Fruit fly (Drosophila melanogaster) whole organism, embryonic: ENCODE results near the gene CG13898.

ENCODE experiments used
- Aef1 ChIP-seq: fragments of 200-800 bp; sonication (Bioruptor generic); IDR thresholded peaks from 3 replicates; pipeline ENCODE4 v1.3.6; 2022; ENCODE audit warnings: missing biosample characterization, missing genetic modification characterization
- CG10147 ChIP-seq: fragments of 200-800 bp; sonication (Bioruptor generic); optimal IDR thresholded peaks from 2 replicates; lab custom pipeline; 2019; ENCODE audit warnings: missing biosample characterization, mild to moderate bottlenecking, missing genetic modification characterization, moderate library complexity
- CG10267 ChIP-seq: fragments of 200-800 bp; sonication (Bioruptor generic); optimal IDR thresholded peaks from 2 replicates; lab custom pipeline; 2018; ENCODE audit warnings: missing biosample characterization, mild to moderate bottlenecking, missing genetic modification characterization, moderate library complexity
- CG10321 ChIP-seq: fragments of 200-800 bp; sonication (Bioruptor generic); IDR thresholded peaks from 2 replicates; pipeline ENCODE4 v1.3.6; 2022; ENCODE audit warnings: missing biosample characterization, missing genetic modification characterization
- CG10366 ChIP-seq: fragments of 200-800 bp; sonication (Bioruptor generic); IDR thresholded peaks from 2 replicates; pipeline ENCODE4 v1.3.6; 2022; ENCODE audit warnings: missing biosample characterization, missing genetic modification characterization
- CG10431 ChIP-seq: fragments of 200-800 bp; sonication (Bioruptor generic); optimal IDR thresholded peaks from 3 replicates; lab custom pipeline; 2018; ENCODE audit warnings: missing biosample characterization, mild to moderate bottlenecking, missing genetic modification characterization
- CG10654 ChIP-seq: fragments of 200-800 bp; sonication (Bioruptor generic); optimal IDR thresholded peaks from 2 replicates; lab custom pipeline; 2016; ENCODE audit warnings: missing biosample characterization, missing genetic modification characterization
- CG14860 ChIP-seq: fragments of 200-800 bp; sonication (Bioruptor generic); IDR thresholded peaks from 3 replicates; pipeline ENCODE4 v1.3.6; 2022; ENCODE audit warnings: missing biosample characterization, missing genetic modification characterization; ENCODE audit not compliant: partially characterized antibody
- CG15601 ChIP-seq: fragments of 200-800 bp; sonication (Bioruptor generic); optimal IDR thresholded peaks from 3 replicates; lab custom pipeline; 2019; ENCODE audit warnings: missing biosample characterization, mild to moderate bottlenecking, missing genetic modification characterization, moderate library complexity
- CG15696 ChIP-seq: fragments of 200-800 bp; sonication (Bioruptor generic); optimal IDR thresholded peaks from 2 replicates; lab custom pipeline; 2019; ENCODE audit warnings: missing biosample characterization, mild to moderate bottlenecking, missing genetic modification characterization, moderate library complexity
- CG16779 ChIP-seq: fragments of 200-800 bp; sonication (Bioruptor generic); IDR thresholded peaks from 2 replicates; pipeline ENCODE4 v1.3.6; 2022; ENCODE audit warnings: missing biosample characterization, missing genetic modification characterization
- CG16813 ChIP-seq: fragments of 200-800 bp; sonication (Bioruptor generic); IDR thresholded peaks from 3 replicates; pipeline ENCODE4 v1.3.6; 2022; ENCODE audit warnings: missing biosample characterization, missing genetic modification characterization; ENCODE audit not compliant: partially characterized antibody
- CG17568 ChIP-seq: fragments of 200-800 bp; sonication (Bioruptor generic); optimal IDR thresholded peaks from 2 replicates; lab custom pipeline; 2018; ENCODE audit warnings: missing biosample characterization, mild to moderate bottlenecking, missing genetic modification characterization, moderate library complexity
- CG18476 ChIP-seq: fragments of 200-800 bp; sonication (Bioruptor generic); optimal IDR thresholded peaks from 2 replicates; lab custom pipeline; 2016; ENCODE audit warnings: missing biosample characterization, mild to moderate bottlenecking, missing genetic modification characterization
- CG30431 ChIP-seq: fragments of 200-800 bp; sonication (Bioruptor generic); optimal IDR thresholded peaks from 2 replicates; lab custom pipeline; 2017; ENCODE audit warnings: missing biosample characterization, missing genetic modification characterization
- CG31388 ChIP-seq: fragments of 200-800 bp; sonication (Bioruptor generic); optimal IDR thresholded peaks from 2 replicates; lab custom pipeline; 2016; ENCODE audit warnings: missing biosample characterization, missing genetic modification characterization
- CG4404 ChIP-seq: fragments of 200-800 bp; sonication (Bioruptor generic); IDR thresholded peaks from 2 replicates; pipeline ENCODE4 v1.3.6; 2022; ENCODE audit warnings: missing biosample characterization, missing genetic modification characterization
- CG6254 ChIP-seq: fragments of 200-800 bp; sonication (Bioruptor generic); optimal IDR thresholded peaks from 3 replicates; lab custom pipeline; 2017; ENCODE audit warnings: mild to moderate bottlenecking, missing biosample characterization, missing genetic modification reagents, missing genetic modification characterization
- CG6854 ChIP-seq: fragments of 200-800 bp; sonication (Bioruptor generic); optimal IDR thresholded peaks from 3 replicates; lab custom pipeline; 2017; ENCODE audit warnings: missing biosample characterization, mild to moderate bottlenecking, missing genetic modification characterization
- CG7357 ChIP-seq: fragments of 200-800 bp; sonication (Bioruptor generic); IDR thresholded peaks from 3 replicates; pipeline ENCODE4 v1.3.6; 2022; ENCODE audit warnings: missing biosample characterization, missing genetic modification characterization
- CG7372 ChIP-seq: fragments of 200-800 bp; sonication (Bioruptor generic); IDR thresholded peaks from 2 replicates; pipeline ENCODE4 v1.3.6; 2022; ENCODE audit warnings: missing biosample characterization, missing genetic modification characterization
- CG7786 ChIP-seq: fragments of 200-800 bp; sonication (Bioruptor generic); optimal IDR thresholded peaks from 2 replicates; lab custom pipeline; 2016; ENCODE audit warnings: missing biosample characterization, missing genetic modification characterization
- CG7963 ChIP-seq: fragments of 200-800 bp; sonication (Bioruptor generic); IDR thresholded peaks from 3 replicates; pipeline ENCODE4 v1.3.6; 2022; ENCODE audit warnings: missing biosample characterization, missing genetic modification characterization; ENCODE audit not compliant: partially characterized antibody
- CG8281 ChIP-seq: fragments of 200-800 bp; sonication (Bioruptor generic); optimal IDR thresholded peaks from 2 replicates; lab custom pipeline; 2018; ENCODE audit warnings: missing biosample characterization, mild to moderate bottlenecking, missing genetic modification characterization, moderate library complexity
- CG8944 ChIP-seq: fragments of 200-800 bp; sonication (Bioruptor generic); optimal IDR thresholded peaks from 3 replicates; lab custom pipeline; 2016; ENCODE audit warnings: missing biosample characterization, missing genetic modification characterization
- CkIIα-i1 ChIP-seq: fragments of 200-800 bp; sonication (Bioruptor generic); IDR thresholded peaks from 2 replicates; pipeline ENCODE4 v1.3.6; 2022; ENCODE audit warnings: missing biosample characterization, missing genetic modification characterization
- Elba2 ChIP-seq: fragments of 200-800 bp; sonication (Bioruptor generic); optimal IDR thresholded peaks from 3 replicates; lab custom pipeline; 2016; ENCODE audit warnings: missing biosample characterization, missing genetic modification characterization
- Mad ChIP-seq: fragments of 200-800 bp; sonication (Bioruptor generic); optimal IDR thresholded peaks from 2 replicates; lab custom pipeline; 2016; ENCODE audit warnings: missing biosample characterization, missing genetic modification characterization
- Myb ChIP-seq: fragments of 200-800 bp; sonication (Bioruptor generic); optimal IDR thresholded peaks from 2 replicates; lab custom pipeline; 2016; ENCODE audit warnings: missing biosample characterization, missing genetic modification characterization
- NFAT ChIP-seq: fragments of 200-800 bp; sonication (Bioruptor generic); IDR thresholded peaks from 2 replicates; pipeline ENCODE4 v1.3.6; 2022; ENCODE audit warnings: missing biosample characterization, missing genetic modification characterization
- Neu2 ChIP-seq: fragments of 200-800 bp; sonication (Bioruptor generic); optimal IDR thresholded peaks from 3 replicates; lab custom pipeline; 2016; ENCODE audit warnings: missing biosample characterization, missing genetic modification characterization, borderline replicate concordance
- Pdp1 ChIP-seq, 2 experiments: fragments of 200-800 bp; sonication (Bioruptor generic); optimal IDR thresholded peaks; 3 replicates each; lab custom pipeline; 2016; ENCODE audit warnings: missing biosample characterization in 2 of 2, missing genetic modification characterization in 2 of 2, mild to moderate bottlenecking in 1 of 2, moderate library complexity in 1 of 2
- Xrp1 ChIP-seq: fragments of 200-800 bp; sonication (Bioruptor generic); IDR thresholded peaks from 2 replicates; pipeline ENCODE4 v1.3.6; 2022; ENCODE audit warnings: missing biosample characterization, missing genetic modification characterization
- ab ChIP-seq: fragments of 200-800 bp; sonication (Bioruptor generic); optimal IDR thresholded peaks from 2 replicates; lab custom pipeline; 2016; ENCODE audit warnings: missing biosample characterization, missing genetic modification characterization
- ase ChIP-seq: fragments of 200-800 bp; sonication (Bioruptor generic); IDR thresholded peaks from 3 replicates; pipeline ENCODE4 v1.3.6; 2022; ENCODE audit warnings: missing biosample characterization, missing genetic modification characterization
- bcd ChIP-seq: fragments of 200-800 bp; sonication (Bioruptor generic); optimal IDR thresholded peaks from 2 replicates; lab custom pipeline; 2017; ENCODE audit warnings: missing biosample characterization, mild to moderate bottlenecking, missing genetic modification characterization
- chm ChIP-seq: fragments of 200-800 bp; sonication (Bioruptor generic); IDR thresholded peaks from 2 replicates; pipeline ENCODE4 v1.3.6; 2022; ENCODE audit warnings: missing biosample characterization, missing genetic modification characterization
- dati ChIP-seq: fragments of 200-800 bp; sonication (Bioruptor generic); IDR thresholded peaks from 2 replicates; pipeline ENCODE4 v1.3.6; 2022; ENCODE audit warnings: missing biosample characterization, missing genetic modification characterization
- gce ChIP-seq: fragments of 200-800 bp; sonication (Bioruptor generic); IDR thresholded peaks from 3 replicates; pipeline ENCODE4 v1.3.6; 2022; ENCODE audit warnings: missing biosample characterization, missing genetic modification characterization
- inv ChIP-seq: fragments of 200-800 bp; sonication (Bioruptor generic); IDR thresholded peaks from 2 replicates; pipeline ENCODE4 v1.3.6; 2022; ENCODE audit warnings: missing biosample characterization, missing genetic modification characterization; ENCODE audit not compliant: partially characterized antibody
- jumu ChIP-seq: fragments of 200-800 bp; sonication (Bioruptor generic); optimal IDR thresholded peaks from 3 replicates; lab custom pipeline; 2016; ENCODE audit warnings: missing biosample characterization, missing genetic modification characterization
- luna ChIP-seq: fragments of 200-800 bp; sonication (Bioruptor generic); optimal IDR thresholded peaks from 2 replicates; lab custom pipeline; 2016; ENCODE audit warnings: missing biosample characterization, missing genetic modification characterization
- mirr ChIP-seq: fragments of 200-800 bp; sonication (Bioruptor generic); optimal IDR thresholded peaks from 3 replicates; lab custom pipeline; 2018; ENCODE audit warnings: missing biosample characterization, mild to moderate bottlenecking, missing genetic modification characterization
- nau ChIP-seq: fragments of 200-800 bp; sonication (Bioruptor generic); optimal IDR thresholded peaks from 3 replicates; lab custom pipeline; 2017; ENCODE audit warnings: missing biosample characterization, mild to moderate bottlenecking, missing genetic modification characterization, missing genetic modification reagents
- salm ChIP-seq: fragments of 200-800 bp; sonication (Bioruptor generic); optimal IDR thresholded peaks from 2 replicates; lab custom pipeline; 2018; ENCODE audit warnings: missing biosample characterization, mild to moderate bottlenecking, missing genetic modification characterization
- slou ChIP-seq: fragments of 200-800 bp; sonication (Bioruptor generic); optimal IDR thresholded peaks from 3 replicates; lab custom pipeline; 2016; ENCODE audit warnings: missing biosample characterization, missing genetic modification characterization
- tgo ChIP-seq: fragments of 200-800 bp; sonication (Bioruptor generic); IDR thresholded peaks from 3 replicates; pipeline ENCODE4 v1.3.6; 2022; ENCODE audit warnings: missing biosample characterization, missing genetic modification characterization
- tll ChIP-seq, 2 experiments: fragments of 200-800 bp in 1 of 2; fragments of >200 bp in 1 of 2; sonication (Bioruptor generic) in 1 of 2; optimal IDR thresholded peaks; 2 replicates each; lab custom pipeline; 2017 to 2019; ENCODE audit warnings: missing biosample characterization in 2 of 2, missing genetic modification characterization in 2 of 2, mild to moderate bottlenecking in 1 of 2, moderate library complexity in 1 of 2
- zen2 ChIP-seq: fragments of 200-800 bp; sonication (Bioruptor generic); IDR thresholded peaks from 3 replicates; pipeline ENCODE4 v1.3.6; 2022; ENCODE audit warnings: missing biosample characterization, missing genetic modification characterization; ENCODE audit not compliant: partially characterized antibody

Gene CG13898

DNA sequence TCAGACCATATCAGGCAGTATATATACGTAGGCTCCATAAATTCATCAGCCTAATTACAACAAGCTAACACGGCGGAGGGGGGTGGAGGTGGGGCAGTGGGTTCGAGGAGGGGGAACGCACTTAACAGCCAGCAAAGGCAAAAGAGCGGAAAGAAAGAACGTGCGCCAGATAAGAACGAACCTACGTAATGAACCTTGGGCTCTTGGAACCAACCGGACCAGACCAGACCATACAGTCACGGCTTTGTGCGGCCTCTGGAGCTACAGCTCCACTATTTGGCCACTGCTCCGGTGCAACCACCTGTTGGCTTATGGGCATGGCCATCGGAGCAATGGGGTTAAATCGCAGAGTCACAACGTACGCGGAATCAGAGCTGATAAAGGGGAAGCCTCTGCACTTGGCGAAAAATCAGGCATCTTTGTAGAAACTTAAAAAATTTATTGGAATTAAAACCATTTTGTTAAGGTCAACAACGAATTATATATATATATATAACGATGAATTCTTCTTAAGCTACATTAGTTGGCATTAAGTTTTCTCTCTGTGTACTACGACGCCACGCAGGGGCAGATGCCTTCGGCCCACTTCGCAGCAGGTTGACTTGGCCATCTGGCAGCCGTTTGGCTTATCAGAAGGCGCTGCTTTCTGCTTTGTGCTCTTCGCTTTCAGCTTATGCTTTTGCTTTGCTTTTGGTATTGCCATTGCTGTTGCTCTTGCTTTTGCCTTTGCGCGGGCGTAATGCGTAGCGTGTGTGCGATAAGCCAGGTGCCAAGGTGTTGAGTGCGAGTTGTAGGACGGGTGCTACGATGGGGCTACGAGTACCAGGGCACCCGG, 22.8 kb downstream of the CG13898 start (continued):
- peak; percentile 71 for TF ChIP-seq CG6854 (GFP tag; lab: Kevin White, UChicago)
- TF ChIP-seq CG8944: peak; percentile 64
- peak; percentile 96 for TF ChIP-seq chm (GFP tag; lab: Robert Waterston, UW)
- peak; percentile 36 for TF ChIP-seq jumu (GFP tag; lab: Kevin White, UChicago)
- TF ChIP-seq Myb (GFP tag; lab: Kevin White, UChicago): peak; percentile 35
- peak; percentile 93 for TF ChIP-seq gce (GFP tag; lab: Robert Waterston, UW)
- peak; percentile 59 for TF ChIP-seq nau
- TF ChIP-seq CG10147: peak; percentile 71
- no peak for TF ChIP-seq luna
- TF ChIP-seq CG7357 (GFP tag; lab: Robert Waterston, UW): peak; percentile 88
- peak; percentile 97 for TF ChIP-seq CG10366
- no peak for TF ChIP-seq Neu2
- TF ChIP-seq CG18476: peak; percentile 73
- TF ChIP-seq CG30431 (GFP tag; lab: Kevin White, UChicago): peak; percentile 84
- TF ChIP-seq zen2 (GFP tag; lab: Robert Waterston, UW): no peak
- TF ChIP-seq CG8281 (tag; lab: Kevin White, UChicago): peak; percentile 15
- no peak for TF ChIP-seq CG14860 (GFP tag; lab: Robert Waterston, UW)
- TF ChIP-seq CG16813 (GFP tag; lab: Robert Waterston, UW): no peak
- TF ChIP-seq CG10654 (GFP tag; lab: Kevin White, UChicago): peak; percentile 70
- TF ChIP-seq CG10431 (GFP tag; lab: Kevin White, UChicago): peak; percentile 66
- peak; percentile 82 for TF ChIP-seq CG10321 (GFP tag; lab: Robert Waterston, UW)
- TF ChIP-seq CG15696 (tag; lab: Kevin White, UChicago): peak; percentile 44
- TF ChIP-seq Xrp1 (GFP tag; lab: Robert Waterston, UW): peak; percentile 97
- TF ChIP-seq CG10267 (tag; lab: Kevin White, UChicago): peak; percentile 80
- peak; percentile 91 for TF ChIP-seq dati (GFP tag; lab: Robert Waterston, UW)
- TF ChIP-seq Elba2: no peak
- peak; percentile 93 for TF ChIP-seq NFAT (GFP tag; lab: Robert Waterston, UW)
- peak; percentile 79 for TF ChIP-seq CkIIα-i1
- peak; percentile 86 for TF ChIP-seq salm (tag; lab: Kevin White, UChicago)
- peak; percentile 97 for TF ChIP-seq Aef1 (GFP tag; lab: Robert Waterston, UW)
- peak; percentile 87 for TF ChIP-seq CG15601 (tag; lab: Kevin White, UChicago)
- TF ChIP-seq ab (GFP tag; lab: Kevin White, UChicago): peak; percentile 56
- TF ChIP-seq CG31388 (GFP tag; lab: Kevin White, UChicago): peak; percentile 72
- peak; percentile 53 for TF ChIP-seq CG6254 (GFP tag; lab: Kevin White, UChicago)
- peak; percentile 91 for TF ChIP-seq CG16779
- peak; percentile 82 for TF ChIP-seq CG17568 (GFP tag; lab: Kevin White, UChicago)
- TF ChIP-seq bcd (GFP tag; lab: Kevin White, UChicago): peak; percentile 93
- TF ChIP-seq CG7372 (GFP tag; lab: Robert Waterston, UW): peak; percentile 96
- peak; percentile 79 for TF ChIP-seq Mad (GFP tag; lab: Kevin White, UChicago)
- peak; percentile 94 for TF ChIP-seq ase (GFP tag; lab: Robert Waterston, UW)
- no peak for TF ChIP-seq inv (GFP tag; lab: Robert Waterston, UW)
- peak; percentile 61 for TF ChIP-seq CG7786 (GFP tag; lab: Kevin White, UChicago)
- no peak for TF ChIP-seq CG7963 (GFP tag; lab: Robert Waterston, UW)
- peak; percentile 58 to 67 for TF ChIP-seq Pdp1 (GFP tag; optimal IDR thresholded peaks at IDR 0.05; lab: Kevin White, UChicago)
- peak; percentile 97 for TF ChIP-seq tgo (GFP tag; lab: Robert Waterston, UW)
- TF ChIP-seq slou (GFP tag; lab: Kevin White, UChicago): peak; percentile 71
- peak; percentile 86 for TF ChIP-seq CG4404 (GFP tag; lab: Robert Waterston, UW)
- TF ChIP-seq tll (GFP tag; optimal IDR thresholded peaks at IDR 0.05; lab: Kevin White, UChicago): no peak
- peak; percentile 99 for TF ChIP-seq mirr
